Worm (Caenorhabditis elegans): ENCODE measurements around the gene srx-44.

Gene srx-44

ce11 chrV:16000433-16000832 lies 19.7 kb upstream of the srx-44 start, which contains the start of gene nhr-50 (continued):
- TF ChIP-seq lin-26 (GFP tag; IDR thresholded peaks at IDR 0.05) (no peak), attf-3 (GFP tag; conservative IDR thresholded peaks at IDR 0.05) (no peak), dpl-1 (GFP tag; optimal IDR thresholded peaks at IDR 0.05) (no peak), ekl-4 (GFP tag; IDR thresholded peaks at IDR 0.05) (no peak), die-1 (tag; optimal IDR thresholded peaks at IDR 0.05) (no peak), hmg-1.2 (GFP tag; IDR thresholded peaks at IDR 0.05) (peak; percentile 58; the same call in 1 of the 2 replicates), ztf-6 (GFP tag; IDR thresholded peaks at IDR 0.05) (no peak), cebp-2 (GFP tag; IDR thresholded peaks at IDR 0.05) (no peak), lsl-1 (GFP tag; optimal IDR thresholded peaks at IDR 0.05) (no peak), lin-40 (tag; optimal IDR thresholded peaks at IDR 0.05) (no peak), T07F8.4 (tag; optimal IDR thresholded peaks at IDR 0.05) (no peak), B0336.3 (GFP tag; IDR thresholded peaks at IDR 0.05) (no peak), atf-7 (tag; optimal IDR thresholded peaks at IDR 0.05) (peak; percentile 77), F55B11.4 (tag; optimal IDR thresholded peaks at IDR 0.05; ENCODE audit: borderline replicate concordance, insufficient read depth) (no peak), hmg-20 (GFP tag; IDR thresholded peaks at IDR 0.05) (no peak), ceh-58 (GFP tag; IDR thresholded peaks at IDR 0.05) (no peak), snpc-4 (GFP tag; optimal IDR thresholded peaks at IDR 0.05) (no peak), snpc-4 (tag; optimal IDR thresholded peaks at IDR 0.05) (no peak), K12H6.12 (tag; optimal IDR thresholded peaks at IDR 0.05) (no peak), chd-7 (tag; optimal IDR thresholded peaks at IDR 0.05) (no peak), sdz-38 (tag; optimal IDR thresholded peaks at IDR 0.05) (no peak), Y67H2A.10 (GFP tag; conservative IDR thresholded peaks at IDR 0.05) (no peak), nhr-120 (GFP tag; IDR thresholded peaks at IDR 0.05) (no peak), rpc-1 (optimal IDR thresholded peaks at IDR 0.05) (no peak), rpc-1 (tag; optimal IDR thresholded peaks at IDR 0.05) (no peak), lin-35 (GFP tag; optimal IDR thresholded peaks at IDR 0.05) (no peak)

- TF ChIP-seq nfya-1 (tag; optimal IDR thresholded peaks at IDR 0.05; ENCODE audit: borderline replicate concordance, insufficient read depth) (no peak), ztf-3 (GFP tag; optimal IDR thresholded peaks at IDR 0.05) (no peak), aptf-2 (GFP tag; conservative IDR thresholded peaks at IDR 0.05) (no peak), ztf-6 (GFP tag; IDR thresholded peaks at IDR 0.05) (no peak), lin-26 (GFP tag; IDR thresholded peaks at IDR 0.05) (no peak), B0035.1 (tag; optimal IDR thresholded peaks at IDR 0.05) (no peak), F23B12.7 (tag; optimal IDR thresholded peaks at IDR 0.05; ENCODE audit: insufficient read depth) (no peak), snpc-4 (GFP tag; optimal IDR thresholded peaks at IDR 0.05) (no peak), snpc-4 (tag; optimal IDR thresholded peaks at IDR 0.05) (no peak), repo-1 (tag; optimal IDR thresholded peaks at IDR 0.05) (no peak), aptf-3 (GFP tag; IDR thresholded peaks at IDR 0.05) (no peak), C06A6.2 (GFP tag; conservative IDR thresholded peaks at IDR 0.05) (no peak)
Measured at ce11 chrV:16002288-16002687, 17.9 kb upstream of the srx-44 start, which contains the start of gene nhr-63. Gene nhr-63 (plus strand): TSS chrV:16002588.

ce11 chrV:16007505-16007904 lies 12.6 kb upstream of the srx-44 start, which contains the start of gene str-231:
Gene str-231 (minus strand): TSS chrV:16007605.
- TF ChIP-seq ceh-27 (GFP tag; optimal IDR thresholded peaks at IDR 0.05) (no peak), ceh-40 (GFP tag; IDR thresholded peaks at IDR 0.05) (no peak), rec-8 (tag; optimal IDR thresholded peaks at IDR 0.05) (no peak), mel-28 (tag; optimal IDR thresholded peaks at IDR 0.05; ENCODE audit: borderline replicate concordance) (no peak), B0019.2 (GFP tag; conservative IDR thresholded peaks at IDR 0.05) (no peak), zfh-2 (GFP tag; conservative IDR thresholded peaks at IDR 0.05) (no peak), lin-35 (GFP tag; optimal IDR thresholded peaks at IDR 0.05) (no peak), Y67H2A.10 (GFP tag; conservative IDR thresholded peaks at IDR 0.05) (no peak), lir-1 (GFP tag; conservative IDR thresholded peaks at IDR 0.05) (no peak), lin-26 (GFP tag; IDR thresholded peaks at IDR 0.05) (no peak), hlh-12 (tag; optimal IDR thresholded peaks at IDR 0.05) (no peak), egrh-3 (GFP tag; IDR thresholded peaks at IDR 0.05) (no peak), nhr-120 (GFP tag; IDR thresholded peaks at IDR 0.05) (no peak)
